Fruit fly (Drosophila melanogaster): ENCODE measurements around the gene deltaCOP.

DNA sequence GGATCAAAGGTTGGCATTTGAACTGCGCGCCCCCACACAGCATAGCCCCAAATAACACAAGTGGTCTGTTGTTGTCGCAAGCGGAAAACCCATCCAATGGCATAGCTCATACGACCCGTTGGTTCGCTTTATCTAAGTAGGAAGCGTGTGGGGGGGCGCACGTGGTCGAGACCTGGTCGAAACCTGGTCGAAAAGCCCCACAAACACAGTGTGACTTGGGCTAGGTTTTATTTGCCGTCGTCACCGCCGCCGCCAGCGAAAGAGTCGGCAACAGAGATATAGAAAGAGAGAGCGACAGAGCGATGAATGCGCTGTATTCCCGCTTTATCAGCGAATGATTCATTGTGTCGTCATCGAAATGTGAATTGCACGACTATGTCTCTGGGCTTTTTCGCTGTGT lies 18.7 kb downstream of the deltaCOP start:
- no peak for TF ChIP-seq ey (GFP tag; optimal IDR thresholded peaks at IDR 0.05)
- TF ChIP-seq CG9705 (GFP tag; optimal IDR thresholded peaks at IDR 0.05): no peak
- TF ChIP-seq Sp1 (GFP tag; optimal IDR thresholded peaks at IDR 0.05): no peak
- TF ChIP-seq OdsH (GFP tag; optimal IDR thresholded peaks at IDR 0.05): no peak
- TF ChIP-seq foxo (GFP tag; optimal IDR thresholded peaks at IDR 0.05): no peak
- TF ChIP-seq sv (GFP tag; optimal IDR thresholded peaks at IDR 0.05): no peak
- TF ChIP-seq fru (GFP tag; optimal IDR thresholded peaks at IDR 0.05): no peak
- no peak for TF ChIP-seq Abd-B (GFP tag; optimal IDR thresholded peaks at IDR 0.05)

Measured in whole organism, wandering third instar larva.